Worm (Caenorhabditis elegans) whole organism, young adult: Measurements from ENCODE around the gene F41F3.9.

ENCODE experiments used
- B0019.2 ChIP-seq: fragments of 200-800 bp; sonication (Bioruptor generic); conservative IDR thresholded peaks from 2 replicates; pipeline ENCODE4 v1.3.6; 2022; ENCODE audit warnings: missing genetic modification reagents, missing genetic modification characterization, missing compliant biosample characterization
- B0035.1 ChIP-seq: sonication (generic microtip); optimal IDR thresholded peaks from 2 replicates; lab custom pipeline; 2016; ENCODE audit warnings: missing genetic modification characterization, mild to moderate bottlenecking, missing compliant biosample characterization, missing genotype, missing genetic modification reagents
- B0336.3 ChIP-seq: fragments of 200-800 bp; sonication (Bioruptor generic); IDR thresholded peaks from 2 replicates; pipeline ENCODE4 v1.3.6; 2022; ENCODE audit warnings: missing genetic modification characterization, missing compliant biosample characterization
- C06A6.2 ChIP-seq: fragments of 200-800 bp; sonication (Bioruptor generic); conservative IDR thresholded peaks from 2 replicates; pipeline ENCODE4 v1.3.6; 2022; ENCODE audit warnings: missing genetic modification characterization, missing compliant biosample characterization
- F10E7.11 ChIP-seq: sonication (generic microtip); optimal IDR thresholded peaks from 2 replicates; lab custom pipeline; 2017; ENCODE audit warnings: mild to moderate bottlenecking, missing genetic modification characterization, moderate library complexity, missing compliant biosample characterization
- F23B12.7 ChIP-seq: sonication (generic microtip); optimal IDR thresholded peaks from 2 replicates; lab custom pipeline; 2017; ENCODE audit warnings: missing genetic modification characterization, mild to moderate bottlenecking, missing compliant biosample characterization, antibody characterized with exemption, moderate library complexity; ENCODE audit not compliant: insufficient read depth
- K11D2.4 ChIP-seq: fragments of 200-800 bp; sonication (Bioruptor generic); IDR thresholded peaks from 2 replicates; pipeline ENCODE4 v1.3.6; 2022; ENCODE audit warnings: missing genetic modification reagents, missing genetic modification characterization, missing compliant biosample characterization
- Y53G8AR.9 ChIP-seq: fragments of 200-800 bp; sonication (Bioruptor generic); conservative IDR thresholded peaks from 2 replicates; pipeline ENCODE4 v1.3.6; 2022; ENCODE audit warnings: missing genetic modification reagents, missing genetic modification characterization, missing compliant biosample characterization
- Y56A3A.18 ChIP-seq: fragments of 200-800 bp; sonication (Bioruptor generic); IDR thresholded peaks from 2 replicates; pipeline ENCODE4 v1.3.6; 2022; ENCODE audit warnings: missing genetic modification reagents, missing genetic modification characterization, missing compliant biosample characterization
- Y67H2A.10 ChIP-seq: fragments of 200-800 bp; sonication (Bioruptor generic); conservative IDR thresholded peaks from 2 replicates; pipeline ENCODE4 v1.3.6; 2022; ENCODE audit warnings: missing genetic modification reagents, missing genetic modification characterization, missing compliant biosample characterization
- akir-1 ChIP-seq: fragments of 200-800 bp; sonication (Bioruptor generic); optimal IDR thresholded peaks from 2 replicates; lab custom pipeline; 2018; ENCODE audit warnings: mild to moderate bottlenecking, missing genetic modification characterization, moderate library complexity, missing compliant biosample characterization
- atf-7 ChIP-seq: sonication (generic microtip); optimal IDR thresholded peaks from 2 replicates; lab custom pipeline; 2017; ENCODE audit warnings: mild to moderate bottlenecking, missing genetic modification characterization, missing compliant biosample characterization
- bed-2 ChIP-seq: fragments of 200-800 bp; sonication (Bioruptor generic); IDR thresholded peaks from 2 replicates; pipeline ENCODE4 v1.3.6; 2022; ENCODE audit warnings: missing genetic modification reagents, missing genetic modification characterization, missing compliant biosample characterization
- ccch-3 ChIP-seq: fragments of 200-800 bp; sonication (Bioruptor generic); optimal IDR thresholded peaks from 2 replicates; lab custom pipeline; 2018; ENCODE audit warnings: mild to moderate bottlenecking, missing genetic modification characterization, missing compliant biosample characterization
- ceh-27 ChIP-seq: fragments of 200-800 bp; sonication (Bioruptor generic); optimal IDR thresholded peaks from 2 replicates; lab custom pipeline; 2018; ENCODE audit warnings: mild to moderate bottlenecking, missing genetic modification characterization, moderate library complexity, missing compliant biosample characterization
- ceh-58 ChIP-seq: fragments of 200-800 bp; sonication (Bioruptor generic); IDR thresholded peaks from 2 replicates; pipeline ENCODE4 v1.3.6; 2022; ENCODE audit warnings: missing genetic modification characterization, missing compliant biosample characterization
- ceh-79 ChIP-seq: sonication (generic microtip); optimal IDR thresholded peaks from 2 replicates; lab custom pipeline; 2017; ENCODE audit warnings: mild to moderate bottlenecking, missing genetic modification characterization, missing compliant biosample characterization
- ceh-91 ChIP-seq: fragments of 200-800 bp; sonication (Bioruptor generic); IDR thresholded peaks from 2 replicates; pipeline ENCODE4 v1.3.6; 2022; ENCODE audit warnings: missing genetic modification reagents, missing genetic modification characterization, missing compliant biosample characterization
- chd-7 ChIP-seq: sonication (generic microtip); optimal IDR thresholded peaks from 2 replicates; lab custom pipeline; 2016; ENCODE audit warnings: mild to moderate bottlenecking, missing genetic modification characterization, moderate library complexity, missing compliant biosample characterization
- die-1 ChIP-seq: sonication (generic microtip); optimal IDR thresholded peaks from 2 replicates; lab custom pipeline; 2016; ENCODE audit warnings: missing genotype, mild to moderate bottlenecking, missing genetic modification characterization, missing compliant biosample characterization
- dpff-1 ChIP-seq: sonication (generic microtip); optimal IDR thresholded peaks from 2 replicates; lab custom pipeline; 2017; ENCODE audit warnings: mild to moderate bottlenecking, missing genetic modification characterization, missing compliant biosample characterization
- egrh-3 ChIP-seq: fragments of 200-800 bp; sonication (Bioruptor generic); IDR thresholded peaks from 2 replicates; pipeline ENCODE4 v1.3.6; 2022; ENCODE audit warnings: missing genetic modification reagents, missing genetic modification characterization, missing compliant biosample characterization
- gei-17 ChIP-seq: fragments of 200-800 bp; sonication (Bioruptor generic); optimal IDR thresholded peaks from 2 replicates; lab custom pipeline; 2018; ENCODE audit warnings: mild to moderate bottlenecking, missing genetic modification characterization, missing compliant biosample characterization
- hlh-26 ChIP-seq: fragments of 200-800 bp; sonication (Bioruptor generic); conservative IDR thresholded peaks from 2 replicates; pipeline ENCODE4 v1.3.6; 2022; ENCODE audit warnings: missing genetic modification reagents, missing genetic modification characterization, missing compliant biosample characterization
- hmg-20 ChIP-seq: fragments of 200-800 bp; sonication (Bioruptor generic); IDR thresholded peaks from 2 replicates; pipeline ENCODE4 v1.3.6; 2022; ENCODE audit warnings: missing genetic modification reagents, missing genetic modification characterization, missing compliant biosample characterization
- hsf-1 ChIP-seq: fragments of 200-800 bp; sonication (Bioruptor generic); IDR thresholded peaks from 2 replicates; pipeline ENCODE4 v1.3.6; 2022; ENCODE audit warnings: missing genetic modification reagents, missing genetic modification characterization, missing compliant biosample characterization
- lag-1 ChIP-seq: fragments of 200-800 bp; sonication (Bioruptor generic); IDR thresholded peaks from 2 replicates; pipeline ENCODE4 v1.3.6; 2022; ENCODE audit warnings: missing genetic modification reagents, missing genetic modification characterization, missing compliant biosample characterization
- lin-26 ChIP-seq: fragments of 200-800 bp; sonication (Bioruptor generic); IDR thresholded peaks from 2 replicates; pipeline ENCODE4 v1.3.6; 2022; ENCODE audit warnings: missing genetic modification reagents, missing genetic modification characterization, missing compliant biosample characterization
- lir-1 ChIP-seq: fragments of 200-800 bp; sonication (Bioruptor generic); conservative IDR thresholded peaks from 2 replicates; pipeline ENCODE4 v1.3.6; 2022; ENCODE audit warnings: missing genetic modification reagents, missing genetic modification characterization, missing compliant biosample characterization
- lsl-1 ChIP-seq: fragments of 200-800 bp; sonication (Bioruptor generic); optimal IDR thresholded peaks from 2 replicates; lab custom pipeline; 2018; ENCODE audit warnings: mild to moderate bottlenecking, missing genetic modification characterization, moderate library complexity, missing compliant biosample characterization
- madf-8 ChIP-seq: fragments of 200-800 bp; sonication (Bioruptor generic); conservative IDR thresholded peaks from 2 replicates; pipeline ENCODE4 v1.3.6; 2022; ENCODE audit warnings: missing genetic modification reagents, missing genetic modification characterization, missing compliant biosample characterization
- mxl-1 ChIP-seq: sonication (generic microtip); optimal IDR thresholded peaks from 2 replicates; lab custom pipeline; 2016; ENCODE audit warnings: missing genetic modification characterization, missing compliant biosample characterization
- nfyb-1 ChIP-seq: fragments of 200-800 bp; sonication (Bioruptor generic); IDR thresholded peaks from 2 replicates; pipeline ENCODE4 v1.3.6; 2022; ENCODE audit warnings: missing genetic modification reagents, missing genetic modification characterization, missing compliant biosample characterization
- nhr-120 ChIP-seq: fragments of 200-800 bp; sonication (Bioruptor generic); IDR thresholded peaks from 2 replicates; pipeline ENCODE4 v1.3.6; 2022; ENCODE audit warnings: missing genetic modification characterization, missing compliant biosample characterization
- nhr-90 ChIP-seq: sonication (generic microtip); optimal IDR thresholded peaks from 2 replicates; lab custom pipeline; 2016; ENCODE audit warnings: missing genotype, mild to moderate bottlenecking, missing genetic modification characterization, missing compliant biosample characterization
- rcor-1 ChIP-seq: fragments of 200-800 bp; sonication (Bioruptor generic); IDR thresholded peaks from 2 replicates; pipeline ENCODE4 v1.3.6; 2022; ENCODE audit warnings: missing genetic modification reagents, missing genetic modification characterization, missing compliant biosample characterization
- sdz-38 ChIP-seq: sonication (generic microtip); optimal IDR thresholded peaks from 2 replicates; lab custom pipeline; 2016; ENCODE audit warnings: missing genotype, missing genetic modification characterization, missing compliant biosample characterization
- sea-2 ChIP-seq: fragments of 200-800 bp; sonication (Bioruptor generic); IDR thresholded peaks from 2 replicates; pipeline ENCODE4 v1.3.6; 2022; ENCODE audit warnings: missing genetic modification characterization, missing compliant biosample characterization
- snpc-1.1 ChIP-seq: sonication (generic microtip); optimal IDR thresholded peaks from 2 replicates; lab custom pipeline; 2017; ENCODE audit warnings: missing genetic modification characterization, mild to moderate bottlenecking, missing compliant biosample characterization, antibody characterized with exemption, moderate library complexity, missing genotype, missing genetic modification reagents; ENCODE audit not compliant: insufficient read depth
- snpc-1.3 ChIP-seq: sonication (generic microtip); optimal IDR thresholded peaks from 2 replicates; lab custom pipeline; 2017; ENCODE audit warnings: missing genetic modification characterization, mild to moderate bottlenecking, missing compliant biosample characterization, antibody characterized with exemption, moderate library complexity, missing genotype, missing genetic modification reagents; ENCODE audit not compliant: insufficient read depth
- snpc-3.4 ChIP-seq: sonication (generic microtip); optimal IDR thresholded peaks from 2 replicates; lab custom pipeline; 2017; ENCODE audit warnings: missing genetic modification characterization, mild to moderate bottlenecking, missing compliant biosample characterization, antibody characterized with exemption, moderate library complexity, missing genotype, missing genetic modification reagents
- tbp1 ChIP-seq: fragments of 200-800 bp; sonication (Bioruptor generic); optimal IDR thresholded peaks from 2 replicates; lab custom pipeline; 2018; ENCODE audit warnings: mild to moderate bottlenecking, missing genetic modification characterization, missing compliant biosample characterization
- unc-130 ChIP-seq: sonication (generic microtip); optimal IDR thresholded peaks from 2 replicates; lab custom pipeline; 2016; ENCODE audit warnings: missing genetic modification reagents, missing genetic modification characterization, missing compliant biosample characterization

Gene F41F3.9

ce11 chrV:4615802-4616201, 39.5 kb upstream of the F41F3.9 start, which contains the start of the genes Y61A9LA.10 and F54D11.4 (continued):
- TF ChIP-seq akir-1 (no peak), ceh-91 (no peak), madf-8 (no peak; the same call in 1 of the 2 replicates), rcor-1 (GFP tag; lab: Robert Waterston, UW) (no peak), chd-7 (tag; lab: Kevin White, UChicago) (no peak), nhr-120 (GFP tag; lab: Robert Waterston, UW) (no peak)
- TF ChIP-seq, all 124 proteins: peak for 23

- TF ChIP-seq hmg-20 (GFP tag; lab: Robert Waterston, UW) (no peak), unc-130 (GFP tag; lab: Kevin White, UChicago) (no peak), egrh-3 (GFP tag; lab: Robert Waterston, UW) (no peak), B0019.2 (GFP tag; lab: Robert Waterston, UW) (no peak), C06A6.2 (GFP tag; lab: Robert Waterston, UW) (no peak), nhr-90 (tag; lab: Kevin White, UChicago) (no peak), ceh-91 (no peak), Y67H2A.10 (no peak), Y53G8AR.9 (GFP tag; lab: Robert Waterston, UW) (no peak), die-1 (no peak), tbp1 (no peak), F10E7.11 (no peak), lin-26 (GFP tag; lab: Robert Waterston, UW) (no peak), K11D2.4 (GFP tag; lab: Robert Waterston, UW) (no peak), ceh-79 (tag; lab: Kevin White, UChicago) (no peak), snpc-3.4 (no peak), lag-1 (GFP tag; lab: Robert Waterston, UW) (no peak), sdz-38 (no peak), B0336.3 (no peak)
Observed at ce11 chrV:4617260-4617659, 38.0 kb upstream of the F41F3.9 start, which contains the start of gene sumv-2. TSS of gene sumv-2 (plus strand) at chrV:4617560.

- TF ChIP-seq ceh-58, result no peak
- no peak for TF ChIP-seq mxl-1 (tag; lab: Kevin White, UChicago)
- no peak for TF ChIP-seq hsf-1 (GFP tag; lab: Robert Waterston, UW)
- no peak for TF ChIP-seq B0035.1 (tag; lab: Kevin White, UChicago)
- TF ChIP-seq, all 124 proteins: peak for 0
Observed at ce11 chrV:4623535-4623934, 31.7 kb upstream of the F41F3.9 start.

- TF ChIP-seq snpc-1.1 (tag; lab: Kevin White, UChicago) (no peak), ccch-3 (GFP tag; lab: Kevin White, UChicago) (no peak), nfyb-1 (GFP tag; lab: Robert Waterston, UW) (peak; percentile 75), ceh-27 (GFP tag; lab: Kevin White, UChicago) (no peak), sea-2 (GFP tag; lab: Robert Waterston, UW) (no peak)
Observed at ce11 chrV:4624717-4625116, 30.6 kb upstream of the F41F3.9 start.

- TF ChIP-seq bed-2 (GFP tag; lab: Robert Waterston, UW) (no peak), ccch-3 (GFP tag; lab: Kevin White, UChicago) (no peak), Y56A3A.18 (GFP tag; lab: Robert Waterston, UW) (no peak), atf-7 (tag; lab: Kevin White, UChicago) (no peak), lir-1 (GFP tag; lab: Robert Waterston, UW) (no peak), K11D2.4 (GFP tag; lab: Robert Waterston, UW) (no peak), lsl-1 (GFP tag; lab: Kevin White, UChicago) (no peak), dpff-1 (no peak), snpc-1.3 (tag; lab: Kevin White, UChicago) (no peak), snpc-3.4 (no peak), rcor-1 (GFP tag; lab: Robert Waterston, UW) (no peak), nhr-90 (tag; lab: Kevin White, UChicago) (no peak), gei-17 (GFP tag; lab: Kevin White, UChicago) (no peak), Y67H2A.10 (no peak), hlh-26 (GFP tag; lab: Robert Waterston, UW) (no peak), F23B12.7 (tag; lab: Kevin White, UChicago) (no peak)
Observed at ce11 chrV:4626344-4626743, 28.9 kb upstream of the F41F3.9 start.
